Worm (Caenorhabditis elegans): ENCODE measurements around the gene eat-17.
A peak's percentile ranks its signal among the peaks of the same experiment; 100 is the strongest.

eat-17 gene

ce11 chrX:16389273-16389672 lies 27.4 kb downstream of the eat-17 start, which contains the start of gene let-2:
Gene let-2, minus strand, starts transcription at chrX:16389340.
- TF ChIP-seq lin-15B (tag; optimal IDR thresholded peaks at IDR 0.05) = no peak
- TF ChIP-seq tra-1 (GFP tag; IDR thresholded peaks at IDR 0.05) = 0 out of 2 replicates have a peak, but pooled peaks have one; percentile 16
- TF ChIP-seq dmd-8 (GFP tag; IDR thresholded peaks at IDR 0.05) = no peak
- TF ChIP-seq hlh-11 (tag; optimal IDR thresholded peaks at IDR 0.05) = peak; percentile 37
- TF ChIP-seq set-16 (GFP tag; IDR thresholded peaks at IDR 0.05) = peak; percentile 67

ce11 chrX:16388362-16388761 lies 28.3 kb downstream of the eat-17 start:
- TF ChIP-seq unc-62 (GFP tag; optimal IDR thresholded peaks at IDR 0.05 in 1 of 2) (peak in 1 of 2 experiments; percentile 65), unc-62 (tag; optimal IDR thresholded peaks at IDR 0.05) (no peak), lin-13 (GFP tag; optimal IDR thresholded peaks at IDR 0.05) (no peak)

- TF ChIP-seq set-16 (GFP tag; IDR thresholded peaks at IDR 0.05) (peak; percentile 75), Y105C5A.15 (GFP tag; IDR thresholded peaks at IDR 0.05) (0 out of 2 replicates have a peak, but pooled peaks have one; percentile 26), nhr-25 (tag; optimal IDR thresholded peaks at IDR 0.05; ENCODE audit: borderline replicate concordance, insufficient read depth) (no peak)
Measured at ce11 chrX:16387690-16388361, 28.8 kb downstream of the eat-17 start.

DNA sequence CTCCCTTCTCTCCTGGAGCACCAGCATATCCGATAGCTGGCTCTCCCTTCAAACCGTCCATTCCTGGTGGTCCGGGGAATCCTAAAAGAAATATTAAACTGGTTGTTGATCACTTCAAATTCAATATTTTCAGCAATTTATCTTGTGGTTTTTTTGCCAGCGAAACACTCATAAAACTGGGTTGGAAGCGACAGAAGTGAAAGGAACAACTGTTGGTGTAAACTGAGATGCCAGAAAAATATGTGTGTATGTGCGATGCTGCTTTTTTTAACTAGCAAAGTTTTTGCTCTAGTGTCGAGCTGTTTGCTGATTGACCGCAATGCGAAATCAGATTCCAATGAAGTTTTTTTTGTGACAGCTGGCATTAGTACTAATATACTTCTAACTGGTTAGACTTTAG lies 29.4 kb downstream of the eat-17 start:
- no peak for TF ChIP-seq ceh-28 (tag; optimal IDR thresholded peaks at IDR 0.05)
- TF ChIP-seq D1046.2 (GFP tag; IDR thresholded peaks at IDR 0.05) = no peak
- no peak for TF ChIP-seq F10B5.3 (tag; optimal IDR thresholded peaks at IDR 0.05)
- no peak for TF ChIP-seq snpc-4 (tag; optimal IDR thresholded peaks at IDR 0.05)
- no peak for TF ChIP-seq arid-1 (GFP tag; conservative IDR thresholded peaks at IDR 0.05)
- no peak for TF ChIP-seq nhr-6 (tag; optimal IDR thresholded peaks at IDR 0.05)
- TF ChIP-seq Y75B8A.6 (GFP tag; IDR thresholded peaks at IDR 0.05) = no peak
- TF ChIP-seq nhr-41 (GFP tag; IDR thresholded peaks at IDR 0.05) = no peak
- TF ChIP-seq cey-2 (tag; optimal IDR thresholded peaks at IDR 0.05; ENCODE audit: borderline replicate concordance, insufficient read depth) = no peak
- TF ChIP-seq daf-8 (GFP tag; IDR thresholded peaks at IDR 0.05) = no peak
- no peak for TF ChIP-seq ceh-44 (GFP tag; IDR thresholded peaks at IDR 0.05)
- TF ChIP-seq duxl-1 (tag; optimal IDR thresholded peaks at IDR 0.05; ENCODE audit: poor library complexity) = no peak
- no peak for TF ChIP-seq Y48G9A.11 (GFP tag; IDR thresholded peaks at IDR 0.05)
- TF ChIP-seq spr-1 (tag; optimal IDR thresholded peaks at IDR 0.05) = no peak
- no peak for TF ChIP-seq unc-62 (GFP tag; optimal IDR thresholded peaks at IDR 0.05 in 1 of 2)
- TF ChIP-seq unc-62 (tag; optimal IDR thresholded peaks at IDR 0.05) = no peak
- no peak for TF ChIP-seq ceh-62 (tag; optimal IDR thresholded peaks at IDR 0.05)
- TF ChIP-seq nhr-77 (tag; optimal IDR thresholded peaks at IDR 0.05) = no peak
- no peak for TF ChIP-seq snpc-1.2 (GFP tag; IDR thresholded peaks at IDR 0.05)
- TF ChIP-seq unc-130 (GFP tag; optimal IDR thresholded peaks at IDR 0.05) = no peak

DNA sequence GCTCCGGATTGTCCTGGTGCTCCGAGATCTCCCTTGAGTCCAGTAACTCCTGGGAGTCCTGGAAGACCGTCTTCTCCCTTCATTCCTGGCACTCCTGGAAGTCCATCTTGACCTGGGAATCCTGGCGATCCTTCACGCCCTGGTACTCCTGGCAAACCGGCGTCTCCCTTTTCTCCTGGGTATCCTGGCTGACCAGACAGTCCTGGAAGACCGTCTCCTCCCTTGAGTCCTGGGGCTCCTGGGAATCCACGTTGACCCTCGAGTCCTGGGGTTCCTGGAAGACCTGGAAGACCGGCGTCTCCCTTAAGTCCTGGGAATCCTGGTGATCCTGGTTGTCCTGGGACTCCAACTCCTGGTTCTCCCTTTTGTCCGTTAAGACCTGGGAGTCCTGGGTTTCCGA lies 32.6 kb downstream of the eat-17 start:
- peak; percentile 84 for TF ChIP-seq set-16 (GFP tag; IDR thresholded peaks at IDR 0.05)
- TF ChIP-seq ztf-7 (tag; optimal IDR thresholded peaks at IDR 0.05) = no peak

- TF ChIP-seq F44E2.7 (GFP tag; IDR thresholded peaks at IDR 0.05) = no peak
- no peak for TF ChIP-seq egl-27 (tag; optimal IDR thresholded peaks at IDR 0.05)
- no peak for TF ChIP-seq lir-3 (tag; optimal IDR thresholded peaks at IDR 0.05)
- no peak for TF ChIP-seq dmd-6 (GFP tag; IDR thresholded peaks at IDR 0.05)
- peak; percentile 80 for TF ChIP-seq set-16 (GFP tag; IDR thresholded peaks at IDR 0.05)
- peak; percentile 20 for TF ChIP-seq aha-1 (tag)
- TF ChIP-seq cey-2 (tag; optimal IDR thresholded peaks at IDR 0.05; ENCODE audit: borderline replicate concordance, insufficient read depth) = no peak
Measured at ce11 chrX:16383084-16383483, 33.6 kb downstream of the eat-17 start.
